Worm (Caenorhabditis elegans) whole organism, L1 larva: Measurements from ENCODE around the gene F56D2.5.

Experiments used
- C16A3.4 ChIP-seq: fragments of 150-350 bp; optimal IDR thresholded peaks from 2 replicates; lab custom pipeline; 2014; ENCODE audit warnings: missing biosample characterization, missing genetic modification characterization
- C34B4.2 ChIP-seq: sonication (generic microtip); optimal IDR thresholded peaks from 2 replicates; lab custom pipeline; 2017; ENCODE audit warnings: mild to moderate bottlenecking, missing genetic modification characterization, missing compliant biosample characterization
- Y116A8C.19 ChIP-seq: sonication (generic microtip); optimal IDR thresholded peaks from 2 replicates; lab custom pipeline; 2016; ENCODE audit warnings: missing compliant biosample characterization, missing genetic modification characterization, borderline replicate concordance
- aha-1 ChIP-seq: fragments of 150-350 bp; optimal IDR thresholded peaks from 2 replicates; lab custom pipeline; 2014; ENCODE audit warnings: missing biosample characterization, missing genetic modification characterization
- alr-1 ChIP-seq: fragments of 200-800 bp; sonication (Bioruptor generic); optimal IDR thresholded peaks from 2 replicates; lab custom pipeline; 2018; ENCODE audit warnings: borderline replicate concordance, mild to moderate bottlenecking, missing genetic modification characterization, missing compliant biosample characterization
- aly-2 ChIP-seq: fragments of 150-350 bp; optimal IDR thresholded peaks from 2 replicates; lab custom pipeline; 2014; ENCODE audit warnings: missing biosample characterization, missing genetic modification characterization
- ama-1 ChIP-seq: fragments of 150-350 bp; optimal IDR thresholded peaks from 2 replicates; lab custom pipeline; 2014
- ceh-63 ChIP-seq: fragments of 200-800 bp; sonication (Bioruptor generic); optimal IDR thresholded peaks from 2 replicates; lab custom pipeline; 2018; ENCODE audit warnings: mild to moderate bottlenecking, missing genetic modification characterization, missing compliant biosample characterization
- ceh-90 ChIP-seq: sonication (generic microtip); optimal IDR thresholded peaks from 2 replicates; lab custom pipeline; 2016; ENCODE audit warnings: missing genetic modification characterization, missing compliant biosample characterization
- ces-1 ChIP-seq: fragments of 150-350 bp; optimal IDR thresholded peaks from 2 replicates; lab custom pipeline; 2014; ENCODE audit warnings: missing biosample characterization, missing genetic modification reagents, missing genetic modification characterization
- dsc-1 ChIP-seq: sonication (generic microtip); optimal IDR thresholded peaks from 2 replicates; lab custom pipeline; 2016; ENCODE audit warnings: mild to moderate bottlenecking, missing genetic modification characterization, missing compliant biosample characterization
- efl-1 ChIP-seq, 4 experiments: fragments of 150-350 bp; optimal IDR thresholded peaks in 3 of 4; peaks in 1 of 4; 1 replicate in 1 of 4; 2 replicates in 3 of 4; lab custom pipeline; 2014; ENCODE audit warnings: missing biosample characterization in 2 of 4, missing genetic modification characterization in 2 of 4, missing genetic modification reagents in 2 of 4
- efl-3 ChIP-seq: fragments of 200-800 bp; sonication (Bioruptor generic); optimal IDR thresholded peaks from 2 replicates; lab custom pipeline; 2018; ENCODE audit warnings: mild to moderate bottlenecking, missing genetic modification characterization, missing compliant biosample characterization
- egl-13 ChIP-seq: sonication (generic microtip); optimal IDR thresholded peaks from 2 replicates; lab custom pipeline; 2016; ENCODE audit warnings: missing genotype, missing genetic modification reagents, missing genetic modification characterization, missing compliant biosample characterization
- egl-27 ChIP-seq, 2 experiments: fragments of 150-350 bp in 1 of 2; sonication (generic microtip); optimal IDR thresholded peaks; 3 replicates each; lab custom pipeline; 2017 to 2018; ENCODE audit warnings: missing biosample characterization in 2 of 2, missing genetic modification characterization in 2 of 2, missing genetic modification reagents in 2 of 2
- elt-2 ChIP-seq: sonication (generic microtip); optimal IDR thresholded peaks from 2 replicates; lab custom pipeline; 2016; ENCODE audit warnings: missing genetic modification characterization, mild to moderate bottlenecking, inconsistent platforms, missing compliant biosample characterization, missing genetic modification reagents
- elt-3 ChIP-seq, 6 experiments: fragments of 150-350 bp in 1 of 6; sonication (generic microtip); optimal IDR thresholded peaks; 2 replicates each; lab custom pipeline; 2017 to 2018; ENCODE audit warnings: missing biosample characterization in 6 of 6, missing genetic modification characterization in 6 of 6, inconsistent platforms in 1 of 6
- ets-5 ChIP-seq: fragments of 200-800 bp; sonication (Bioruptor generic); IDR thresholded peaks from 2 replicates; pipeline ENCODE4 v1.3.6; 2022; ENCODE audit warnings: missing genetic modification characterization, missing compliant biosample characterization
- fkh-8 ChIP-seq: sonication (generic microtip); optimal IDR thresholded peaks from 2 replicates; lab custom pipeline; 2016; ENCODE audit warnings: mild to moderate bottlenecking, missing genetic modification characterization, missing compliant biosample characterization
- fos-1 ChIP-seq: fragments of 150-350 bp; optimal IDR thresholded peaks from 2 replicates; lab custom pipeline; 2014; ENCODE audit warnings: missing biosample characterization, missing genetic modification characterization
- grh-1 ChIP-seq: fragments of 200-800 bp; sonication (Bioruptor generic); IDR thresholded peaks from 2 replicates; pipeline ENCODE4 v1.3.6; 2022; ENCODE audit warnings: missing genetic modification reagents, missing genetic modification characterization, missing compliant biosample characterization
- hlh-17 ChIP-seq: fragments of 200-800 bp; sonication (Bioruptor generic); optimal IDR thresholded peaks from 2 replicates; lab custom pipeline; 2018; ENCODE audit warnings: missing genetic modification characterization, mild to moderate bottlenecking, missing compliant biosample characterization, moderate library complexity, borderline replicate concordance
- hlh-4 ChIP-seq: sonication (generic microtip); optimal IDR thresholded peaks from 2 replicates; lab custom pipeline; 2016; ENCODE audit warnings: mild to moderate bottlenecking, missing genetic modification characterization, missing compliant biosample characterization
- hpl-2 ChIP-seq: fragments of 150-350 bp; optimal IDR thresholded peaks from 2 replicates; lab custom pipeline; 2014; ENCODE audit warnings: missing biosample characterization, missing genetic modification reagents, missing genetic modification characterization
- irx-1 ChIP-seq: sonication (generic microtip); optimal IDR thresholded peaks from 2 replicates; lab custom pipeline; 2016; ENCODE audit warnings: missing genetic modification characterization, missing compliant biosample characterization
- isw-1 ChIP-seq: fragments of 200-800 bp; sonication (Bioruptor generic); IDR thresholded peaks from 2 replicates; pipeline ENCODE4 v1.3.6; 2022; ENCODE audit warnings: missing genetic modification characterization, missing compliant biosample characterization
- lin-14 ChIP-seq: fragments of 200-800 bp; sonication (Bioruptor generic); optimal IDR thresholded peaks from 2 replicates; lab custom pipeline; 2018; ENCODE audit warnings: mild to moderate bottlenecking, missing genetic modification characterization, moderate library complexity, missing compliant biosample characterization
- lin-35 ChIP-seq, 2 experiments: fragments of 150-350 bp; optimal IDR thresholded peaks; 2 replicates each; lab custom pipeline; 2014; ENCODE audit warnings: missing biosample characterization in 2 of 2, missing genetic modification characterization in 2 of 2, missing genetic modification reagents in 2 of 2
- lin-39 ChIP-seq: fragments of 150-350 bp; optimal IDR thresholded peaks from 2 replicates; lab custom pipeline; 2014; ENCODE audit warnings: missing biosample characterization, missing genetic modification reagents, missing genetic modification characterization
- lir-3 ChIP-seq: sonication (generic microtip); optimal IDR thresholded peaks from 2 replicates; lab custom pipeline; 2016; ENCODE audit warnings: mild to moderate bottlenecking, missing genetic modification characterization, moderate library complexity, missing compliant biosample characterization; ENCODE audit not compliant: poor library complexity
- lsy-2 ChIP-seq, 2 experiments: fragments of 150-350 bp; optimal IDR thresholded peaks; 2 replicates each; lab custom pipeline; 2014; ENCODE audit warnings: missing biosample characterization in 2 of 2, missing genetic modification characterization in 2 of 2
- mef-2 ChIP-seq: fragments of 150-350 bp; optimal IDR thresholded peaks from 2 replicates; lab custom pipeline; 2014; ENCODE audit warnings: missing biosample characterization, missing genetic modification characterization
- mep-1 ChIP-seq: fragments of 150-350 bp; optimal IDR thresholded peaks from 2 replicates; lab custom pipeline; 2014; ENCODE audit warnings: missing biosample characterization, missing genetic modification characterization
- nhr-11 ChIP-seq: fragments of 150-350 bp; optimal IDR thresholded peaks from 2 replicates; lab custom pipeline; 2014; ENCODE audit warnings: missing biosample characterization, missing genetic modification characterization
- nhr-12 ChIP-seq: sonication (generic microtip); optimal IDR thresholded peaks from 2 replicates; lab custom pipeline; 2017; ENCODE audit warnings: missing biosample characterization, missing genetic modification characterization
- nhr-19 ChIP-seq: fragments of 200-800 bp; sonication (Bioruptor generic); conservative IDR thresholded peaks from 2 replicates; pipeline ENCODE4 v1.3.6; 2022; ENCODE audit warnings: missing genetic modification characterization, missing compliant biosample characterization
- nhr-237 ChIP-seq: fragments of 150-350 bp; optimal IDR thresholded peaks from 2 replicates; lab custom pipeline; 2014; ENCODE audit warnings: missing biosample characterization, missing genetic modification characterization
- nhr-47 ChIP-seq: sonication (generic microtip); optimal IDR thresholded peaks from 2 replicates; lab custom pipeline; 2016; ENCODE audit warnings: mild to moderate bottlenecking, missing genetic modification characterization, moderate library complexity, missing compliant biosample characterization
- nhr-71 ChIP-seq: sonication (generic microtip); optimal IDR thresholded peaks from 2 replicates; lab custom pipeline; 2016; ENCODE audit warnings: mild to moderate bottlenecking, missing genetic modification characterization, moderate library complexity, missing compliant biosample characterization
- nhr-76 ChIP-seq: sonication (generic microtip); optimal IDR thresholded peaks from 2 replicates; lab custom pipeline; 2017; ENCODE audit warnings: missing biosample characterization, missing genetic modification characterization
- nhr-84 ChIP-seq: sonication (generic microtip); optimal IDR thresholded peaks from 2 replicates; lab custom pipeline; 2017; ENCODE audit warnings: missing biosample characterization, missing genetic modification characterization
- pax-3 ChIP-seq: fragments of 200-800 bp; sonication (Bioruptor generic); optimal IDR thresholded peaks from 2 replicates; lab custom pipeline; 2018; ENCODE audit warnings: mild to moderate bottlenecking, missing genetic modification characterization, moderate library complexity, missing compliant biosample characterization
- pqm-1 ChIP-seq: sonication (generic microtip); optimal IDR thresholded peaks from 3 replicates; lab custom pipeline; 2017; ENCODE audit warnings: missing biosample characterization, missing genetic modification characterization
- skn-1 ChIP-seq: fragments of 150-350 bp; optimal IDR thresholded peaks from 2 replicates; lab custom pipeline; 2014; ENCODE audit warnings: missing biosample characterization, missing genetic modification characterization
- sox-4 ChIP-seq: sonication (generic microtip); optimal IDR thresholded peaks from 2 replicates; lab custom pipeline; 2016; ENCODE audit warnings: missing genetic modification characterization, missing compliant biosample characterization
- sptf-1 ChIP-seq: fragments of 150-350 bp; optimal IDR thresholded peaks from 2 replicates; lab custom pipeline; 2014; ENCODE audit warnings: missing biosample characterization, missing genetic modification characterization
- swsn-7 ChIP-seq: sonication (generic microtip); optimal IDR thresholded peaks from 2 replicates; lab custom pipeline; 2016; ENCODE audit warnings: missing genetic modification characterization, missing compliant biosample characterization
- tbx-2 ChIP-seq: sonication (generic microtip); optimal IDR thresholded peaks from 2 replicates; lab custom pipeline; 2016; ENCODE audit warnings: missing genetic modification characterization, missing compliant biosample characterization
- tlp-1 ChIP-seq: fragments of 150-350 bp; optimal IDR thresholded peaks from 2 replicates; lab custom pipeline; 2014; ENCODE audit warnings: missing biosample characterization, missing genetic modification characterization
- unc-130 ChIP-seq: fragments of 150-350 bp; optimal IDR thresholded peaks from 2 replicates; lab custom pipeline; 2017; ENCODE audit warnings: missing biosample characterization, missing genetic modification characterization, inconsistent platforms
- vab-15 ChIP-seq: sonication (generic microtip); optimal IDR thresholded peaks from 2 replicates; lab custom pipeline; 2017; ENCODE audit warnings: missing genotype, mild to moderate bottlenecking, missing genetic modification characterization, missing compliant biosample characterization
- zip-4 ChIP-seq: fragments of 200-800 bp; sonication (Bioruptor generic); optimal IDR thresholded peaks from 2 replicates; lab custom pipeline; 2018; ENCODE audit warnings: mild to moderate bottlenecking, missing genetic modification characterization, moderate library complexity, missing compliant biosample characterization
- ztf-4 ChIP-seq: fragments of 150-350 bp; optimal IDR thresholded peaks from 2 replicates; lab custom pipeline; 2014; ENCODE audit warnings: missing biosample characterization, missing genetic modification characterization

The F56D2.5 gene

DNA sequence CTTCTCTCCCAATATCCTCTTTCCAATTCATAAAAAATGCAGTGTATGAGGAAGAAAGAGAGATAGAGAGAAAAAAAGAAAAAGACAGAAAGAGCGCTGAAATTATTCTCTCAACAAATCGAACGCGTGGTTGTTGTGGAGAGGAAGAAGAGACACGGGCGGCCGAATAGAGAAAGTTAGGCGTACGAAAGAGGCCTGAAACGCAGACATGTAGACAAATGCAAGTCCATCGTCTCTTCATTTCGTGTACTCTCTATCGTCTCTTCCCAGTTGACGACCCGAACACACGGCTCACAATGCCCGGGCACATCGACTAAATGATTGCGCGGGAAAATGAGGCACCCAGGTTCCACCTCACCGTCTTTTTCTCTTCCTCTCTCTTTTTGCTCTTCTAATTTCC is 40.0 kb upstream of the F56D2.5 start:
- peak; percentile 33 for TF ChIP-seq ztf-4 (tag; lab: Kevin White, UChicago)
- TF ChIP-seq hlh-4 (tag; lab: Kevin White, UChicago), result no peak
- peak; percentile 63 for TF ChIP-seq swsn-7 (tag; lab: Kevin White, UChicago)
- TF ChIP-seq egl-27 (tag; optimal IDR thresholded peaks at IDR 0.05; lab: Kevin White, UChicago), result no peak
- TF ChIP-seq tlp-1 (tag; lab: Kevin White, UChicago), result no peak
- TF ChIP-seq C34B4.2 (tag; lab: Kevin White, UChicago), result no peak
- peak in 2 of 6 experiments; percentile 4 to 5 for TF ChIP-seq elt-3 (tag; optimal IDR thresholded peaks at IDR 0.05; lab: Kevin White, UChicago)
- no peak for TF ChIP-seq sox-4 (tag; lab: Kevin White, UChicago)
- TF ChIP-seq skn-1 (tag; lab: Kevin White, UChicago), result peak; percentile 64
- no peak for TF ChIP-seq nhr-76 (tag; lab: Kevin White, UChicago)
- TF ChIP-seq vab-15 (tag; lab: Kevin White, UChicago), result no peak
- TF ChIP-seq nhr-71 (tag; lab: Kevin White, UChicago), result peak; percentile 78
- TF ChIP-seq ama-1 (lab: Kevin White, UChicago), result no peak
- TF ChIP-seq hpl-2 (GFP tag; lab: Kevin White, UChicago), result no peak
- TF ChIP-seq ets-5 (GFP tag; lab: Robert Waterston, UW), result no peak
- TF ChIP-seq lin-39 (tag; lab: Kevin White, UChicago), result no peak
- TF ChIP-seq unc-130 (tag; lab: Kevin White, UChicago), result peak; percentile 40
- peak; percentile 26; the same call in 1 of the 2 replicates for TF ChIP-seq isw-1 (GFP tag; lab: Robert Waterston, UW)
- TF ChIP-seq fos-1, result peak; percentile 16
- peak; percentile 55 to 64 for TF ChIP-seq lsy-2 (tag; optimal IDR thresholded peaks at IDR 0.05; lab: Kevin White, UChicago)
- no peak for TF ChIP-seq grh-1 (GFP tag; lab: Robert Waterston, UW)
- TF ChIP-seq mef-2, result peak; percentile 33
- TF ChIP-seq efl-1 (optimal IDR thresholded peaks at IDR 0.05; lab: Kevin White, UChicago), result peak; percentile 63 to 75
- TF ChIP-seq efl-1 (GFP tag; optimal IDR thresholded peaks at IDR 0.05 in 1 of 2; lab: Kevin White, UChicago), result peak; percentile 42 to 93
- no peak for TF ChIP-seq sptf-1 (tag; lab: Kevin White, UChicago)
- TF ChIP-seq mep-1 (tag; lab: Kevin White, UChicago), result peak; percentile 24
- TF ChIP-seq pqm-1 (tag; lab: Kevin White, UChicago), result no peak
- peak; percentile 60 for TF ChIP-seq dsc-1 (tag; lab: Kevin White, UChicago)
- TF ChIP-seq nhr-84, result no peak
- TF ChIP-seq ceh-90, result no peak
- TF ChIP-seq C16A3.4, result no peak
- TF ChIP-seq egl-13, result peak; percentile 70
- TF ChIP-seq nhr-12, result no peak
- TF ChIP-seq tbx-2, result peak; percentile 61
- TF ChIP-seq lir-3 (tag; lab: Kevin White, UChicago), result no peak
- no peak for TF ChIP-seq Y116A8C.19
- TF ChIP-seq alr-1, result no peak
- peak; percentile 30 for TF ChIP-seq nhr-11 (tag; lab: Kevin White, UChicago)
- no peak for TF ChIP-seq efl-3 (GFP tag; lab: Kevin White, UChicago)
- TF ChIP-seq ceh-63 (GFP tag; lab: Kevin White, UChicago), result no peak
- TF ChIP-seq lin-35 (GFP tag; optimal IDR thresholded peaks at IDR 0.05; lab: Kevin White, UChicago), result peak; percentile 62 to 67
- TF ChIP-seq ces-1 (GFP tag; lab: Kevin White, UChicago), result no peak
- TF ChIP-seq pax-3 (tag; lab: Kevin White, UChicago), result peak; percentile 22
- TF ChIP-seq hlh-17 (GFP tag; lab: Kevin White, UChicago), result no peak
- TF ChIP-seq elt-2 (tag; lab: Kevin White, UChicago), result peak; percentile 30
- TF ChIP-seq lin-14 (GFP tag; lab: Kevin White, UChicago), result peak; percentile 98
- no peak for TF ChIP-seq aly-2 (tag; lab: Kevin White, UChicago)
- no peak for TF ChIP-seq zip-4 (GFP tag; lab: Kevin White, UChicago)
- peak; percentile 71 for TF ChIP-seq nhr-47 (tag; lab: Kevin White, UChicago)
- peak; percentile 90 for TF ChIP-seq fkh-8 (tag; lab: Kevin White, UChicago)
- no peak for TF ChIP-seq irx-1 (tag; lab: Kevin White, UChicago)
- TF ChIP-seq aha-1 (tag; lab: Kevin White, UChicago), result no peak
- TF ChIP-seq nhr-237 (tag; lab: Kevin White, UChicago), result no peak
- TF ChIP-seq nhr-19 (GFP tag; lab: Robert Waterston, UW), result peak; percentile 44
